Worm (Caenorhabditis elegans) whole organism, young adult: Measurements from ENCODE around the gene C45B11.8.

Source experiments
- F49E8.2 ChIP-seq: sonication (generic microtip); optimal IDR thresholded peaks from 3 replicates; lab custom pipeline; 2017; ENCODE audit warnings: missing genetic modification characterization, mild to moderate bottlenecking, missing compliant biosample characterization, antibody characterized with exemption, moderate library complexity; ENCODE audit not compliant: insufficient read depth
- Y56A3A.18 ChIP-seq: fragments of 200-800 bp; sonication (Bioruptor generic); IDR thresholded peaks from 2 replicates; pipeline ENCODE4 v1.3.6; 2022; ENCODE audit warnings: missing genetic modification reagents, missing genetic modification characterization, missing compliant biosample characterization
- ama-1 ChIP-seq, 3 experiments: fragments of 150-350 bp in 1 of 3; sonication (generic microtip) in 2 of 3; optimal IDR thresholded peaks; 2 replicates each; lab custom pipeline; 2014 to 2018; ENCODE audit warnings: missing biosample characterization in 2 of 3, missing genetic modification characterization in 2 of 3, missing genetic modification reagents in 2 of 3
- attf-6 ChIP-seq: fragments of 200-800 bp; sonication (Bioruptor generic); IDR thresholded peaks from 2 replicates; pipeline ENCODE4 v1.3.6; 2022; ENCODE audit warnings: missing genetic modification reagents, missing genetic modification characterization, missing compliant biosample characterization
- lir-1 ChIP-seq: fragments of 200-800 bp; sonication (Bioruptor generic); conservative IDR thresholded peaks from 2 replicates; pipeline ENCODE4 v1.3.6; 2022; ENCODE audit warnings: missing genetic modification reagents, missing genetic modification characterization, missing compliant biosample characterization
- nfya-2 ChIP-seq: fragments of 200-800 bp; sonication (Bioruptor generic); IDR thresholded peaks from 2 replicates; pipeline ENCODE4 v1.3.6; 2022; ENCODE audit warnings: missing genetic modification reagents, missing genetic modification characterization, missing compliant biosample characterization
- rpc-1 ChIP-seq, 2 experiments: fragments of 150-350 bp in 1 of 2; sonication (generic microtip) in 1 of 2; optimal IDR thresholded peaks; 2 replicates each; lab custom pipeline; 2014 to 2018; ENCODE audit warnings: missing biosample characterization in 1 of 2, missing genetic modification characterization in 1 of 2, missing genetic modification reagents in 1 of 2, missing genotype in 1 of 2
- snpc-4 ChIP-seq, 5 experiments: fragments of 150-350 bp in 1 of 5; sonication (generic microtip) in 4 of 5; optimal IDR thresholded peaks; 2 replicates each; lab custom pipeline; 2014 to 2018; ENCODE audit warnings: missing genetic modification characterization in 5 of 5, missing biosample characterization in 3 of 5, antibody characterized with exemption in 2 of 5, mild to moderate bottlenecking in 2 of 5, missing compliant biosample characterization in 2 of 5, missing genotype in 2 of 5, moderate library complexity in 2 of 5, missing genetic modification reagents in 1 of 5
- ztf-22 ChIP-seq: fragments of 200-800 bp; sonication (Bioruptor generic); optimal IDR thresholded peaks from 2 replicates; lab custom pipeline; 2018; ENCODE audit warnings: mild to moderate bottlenecking, missing genetic modification characterization, moderate library complexity, missing compliant biosample characterization

DNA sequence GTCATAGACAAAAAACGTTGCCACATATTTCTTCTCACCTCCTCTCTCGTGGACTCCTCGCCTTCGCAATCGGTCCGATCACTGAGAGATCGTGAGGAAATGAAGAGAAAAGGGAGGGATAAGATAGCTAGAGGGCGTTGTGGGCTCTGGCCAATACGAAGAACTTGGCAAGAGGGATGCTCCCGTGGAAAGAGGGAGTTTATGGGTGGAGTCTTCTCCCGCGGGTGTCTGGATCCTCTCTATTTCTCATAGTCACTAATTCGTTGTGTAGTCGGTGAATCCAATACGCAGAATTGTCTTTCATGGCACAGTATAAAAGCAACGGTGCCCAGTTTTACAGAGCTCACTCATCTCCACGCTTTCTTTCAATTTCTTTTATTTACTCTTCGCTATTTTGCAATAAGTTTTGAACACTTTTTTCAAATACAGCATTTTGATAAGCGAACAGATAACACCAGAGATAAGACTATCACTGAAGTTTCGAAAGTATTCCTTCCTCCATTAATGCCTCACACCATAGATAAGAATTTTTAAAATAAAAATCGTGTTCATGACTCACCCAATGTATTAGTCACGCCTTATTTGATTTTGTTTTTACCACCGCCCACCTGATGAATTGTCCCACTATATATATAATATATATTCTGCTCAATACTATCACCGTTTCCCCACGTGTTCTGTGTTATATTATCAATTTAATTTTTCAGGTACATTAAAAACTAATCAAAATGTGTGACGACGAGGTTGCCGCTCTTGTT is 40.0 kb downstream of the C45B11.8 start, which contains the start of gene act-1:
- TF ChIP-seq ama-1 (optimal IDR thresholded peaks at IDR 0.05; lab: Kevin White, UChicago), result no peak
- no peak for TF ChIP-seq ama-1 (GFP tag; optimal IDR thresholded peaks at IDR 0.05; lab: Kevin White, UChicago)
- no peak for TF ChIP-seq nfya-2 (GFP tag; lab: Robert Waterston, UW)
- no peak for TF ChIP-seq snpc-4 (GFP tag; optimal IDR thresholded peaks at IDR 0.05; lab: Kevin White, UChicago)
- no peak for TF ChIP-seq snpc-4 (tag; optimal IDR thresholded peaks at IDR 0.05; lab: Kevin White, UChicago)
- no peak for TF ChIP-seq attf-6 (GFP tag; lab: Robert Waterston, UW)
- no peak for TF ChIP-seq lir-1 (GFP tag; lab: Robert Waterston, UW)
- no peak for TF ChIP-seq Y56A3A.18 (GFP tag; lab: Robert Waterston, UW)
- no peak for TF ChIP-seq rpc-1 (optimal IDR thresholded peaks at IDR 0.05; lab: Kevin White, UChicago)
- TF ChIP-seq rpc-1 (tag; optimal IDR thresholded peaks at IDR 0.05; lab: Kevin White, UChicago), result no peak
- no peak for TF ChIP-seq ztf-22 (GFP tag; lab: Kevin White, UChicago)
- no peak for TF ChIP-seq F49E8.2 (tag; lab: Kevin White, UChicago)
